Worm (Caenorhabditis elegans): ENCODE measurements around the gene aat-1.

The aat-1 gene

ce11 chrIV:9618015-9618414 is 16.5 kb upstream of the aat-1 start:
- TF ChIP-seq blmp-1 (tag; optimal IDR thresholded peaks at IDR 0.05) (no peak), lin-13 (tag; optimal IDR thresholded peaks at IDR 0.05) (no peak), elt-1 (tag; optimal IDR thresholded peaks at IDR 0.05; ENCODE audit: borderline replicate concordance, insufficient read depth) (peak; percentile 89), ceh-83 (GFP tag; optimal IDR thresholded peaks at IDR 0.05) (no peak), nhr-76 (tag; optimal IDR thresholded peaks at IDR 0.05) (no peak), mls-2 (tag; optimal IDR thresholded peaks at IDR 0.05) (no peak)

- TF ChIP-seq elt-1 (tag; optimal IDR thresholded peaks at IDR 0.05; ENCODE audit: borderline replicate concordance, insufficient read depth) (peak; percentile 98), nhr-2 (tag; optimal IDR thresholded peaks at IDR 0.05) (peak; percentile 18), unc-62 (GFP tag; optimal IDR thresholded peaks at IDR 0.05) (peak; percentile 52), mep-1 (tag; optimal IDR thresholded peaks at IDR 0.05) (no peak), zip-8 (tag; optimal IDR thresholded peaks at IDR 0.05) (no peak)
These were observed 15.9 kb upstream of the aat-1 start for ce11 chrIV:9617358-9617757.

- TF ChIP-seq pha-4 (tag; optimal IDR thresholded peaks at IDR 0.05): no peak
- TF ChIP-seq nhr-2 (tag; optimal IDR thresholded peaks at IDR 0.05): no peak
- TF ChIP-seq elt-1 (tag; optimal IDR thresholded peaks at IDR 0.05; ENCODE audit: borderline replicate concordance, insufficient read depth): peak; percentile 100
- no peak for TF ChIP-seq nhr-12 (tag; optimal IDR thresholded peaks at IDR 0.05)
- TF ChIP-seq ces-1 (GFP tag; optimal IDR thresholded peaks at IDR 0.05): no peak
- peak; percentile 56 for TF ChIP-seq ham-2 (GFP tag; optimal IDR thresholded peaks at IDR 0.05)
- TF ChIP-seq sptf-1 (tag; optimal IDR thresholded peaks at IDR 0.05): no peak
These were observed 14.0 kb upstream of the aat-1 start for ce11 chrIV:9615511-9615910.

ce11 chrIV:9614695-9615094 is 13.2 kb upstream of the aat-1 start, which contains the start of gene elt-1:
Gene elt-1 (plus strand): TSS chrIV:9614995.
- TF ChIP-seq nhr-2 (tag; optimal IDR thresholded peaks at IDR 0.05) (no peak), lin-32 (GFP tag; optimal IDR thresholded peaks at IDR 0.05) (no peak), nhr-237 (tag; optimal IDR thresholded peaks at IDR 0.05) (no peak), elt-1 (tag; optimal IDR thresholded peaks at IDR 0.05; ENCODE audit: borderline replicate concordance, insufficient read depth) (no peak), sem-2 (GFP tag; optimal IDR thresholded peaks at IDR 0.05) (no peak), ceh-83 (GFP tag; optimal IDR thresholded peaks at IDR 0.05) (no peak), drap-1 (GFP tag; optimal IDR thresholded peaks at IDR 0.05) (no peak), zip-8 (tag; optimal IDR thresholded peaks at IDR 0.05) (no peak), unc-120 (tag; optimal IDR thresholded peaks at IDR 0.05; ENCODE audit: poor library complexity, severe bottlenecking) (no peak), ham-2 (GFP tag; optimal IDR thresholded peaks at IDR 0.05) (no peak)

ce11 chrIV:9614060-9614459 is 12.6 kb upstream of the aat-1 start:
- TF ChIP-seq unc-120 (tag; optimal IDR thresholded peaks at IDR 0.05; ENCODE audit: poor library complexity, severe bottlenecking): no peak
- TF ChIP-seq elt-1 (tag; optimal IDR thresholded peaks at IDR 0.05; ENCODE audit: borderline replicate concordance, insufficient read depth): peak; percentile 100

- TF ChIP-seq M03D4.4 (tag; optimal IDR thresholded peaks at IDR 0.05) (no peak), elt-1 (tag; optimal IDR thresholded peaks at IDR 0.05; ENCODE audit: borderline replicate concordance, insufficient read depth) (peak; percentile 98)
These were observed 11.6 kb upstream of the aat-1 start for ce11 chrIV:9613072-9613590.

- no peak for TF ChIP-seq mls-2 (tag; optimal IDR thresholded peaks at IDR 0.05)
- no peak for TF ChIP-seq ceh-43 (GFP tag; optimal IDR thresholded peaks at IDR 0.05)
- TF ChIP-seq unc-120 (tag; optimal IDR thresholded peaks at IDR 0.05; ENCODE audit: poor library complexity, severe bottlenecking): no peak
- TF ChIP-seq elt-1 (tag; optimal IDR thresholded peaks at IDR 0.05; ENCODE audit: borderline replicate concordance, insufficient read depth): peak; percentile 91
These were observed 9.4 kb upstream of the aat-1 start for ce11 chrIV:9610923-9611322.

ce11 chrIV:9609095-9609494 is 7.6 kb upstream of the aat-1 start:
- TF ChIP-seq ceh-83 (GFP tag; optimal IDR thresholded peaks at IDR 0.05) (no peak), tbx-8 (GFP tag; optimal IDR thresholded peaks at IDR 0.05) (no peak), elt-1 (tag; optimal IDR thresholded peaks at IDR 0.05; ENCODE audit: borderline replicate concordance, insufficient read depth) (peak; percentile 97), ceh-43 (GFP tag; optimal IDR thresholded peaks at IDR 0.05) (no peak), pha-4 (tag; optimal IDR thresholded peaks at IDR 0.05) (no peak), mep-1 (tag; optimal IDR thresholded peaks at IDR 0.05) (no peak)
